Worm (Caenorhabditis elegans): Measurements from ENCODE around the gene K07H8.11.
A peak's percentile ranks its signal among the peaks of the same experiment; 100 is the strongest.

The K07H8.11 gene

ce11 chrIV:8252856-8253255 is 22.3 kb downstream of the K07H8.11 start (continued):
- peak; percentile 29; the same call in 1 of the 2 replicates for TF ChIP-seq C06A6.2 (GFP tag; conservative IDR thresholded peaks at IDR 0.05)
- peak; percentile 67; the same call in 1 of the 2 replicates for TF ChIP-seq ztf-28 (GFP tag; IDR thresholded peaks at IDR 0.05)
- peak; percentile 61; the same call in 1 of the 2 replicates for TF ChIP-seq ceh-91 (GFP tag; IDR thresholded peaks at IDR 0.05)
- TF ChIP-seq aptf-2 (GFP tag; conservative IDR thresholded peaks at IDR 0.05) = no peak
- TF ChIP-seq F22D6.2 (tag; optimal IDR thresholded peaks at IDR 0.05) = peak; percentile 53
- peak; percentile 68 for TF ChIP-seq somi-1 (GFP tag; optimal IDR thresholded peaks at IDR 0.05)
- TF ChIP-seq pbrm-1 (GFP tag; IDR thresholded peaks at IDR 0.05) = peak; percentile 79
- peak; percentile 91 for TF ChIP-seq mxl-1 (tag; optimal IDR thresholded peaks at IDR 0.05)
- TF ChIP-seq hlh-12 (tag; optimal IDR thresholded peaks at IDR 0.05) = peak; percentile 86
- peak; percentile 71 for TF ChIP-seq ceh-27 (GFP tag; optimal IDR thresholded peaks at IDR 0.05)
- TF ChIP-seq snpc-1.1 (tag; optimal IDR thresholded peaks at IDR 0.05; ENCODE audit: insufficient read depth) = peak; percentile 72
- TF ChIP-seq ZK185.1 (tag; optimal IDR thresholded peaks at IDR 0.05; ENCODE audit: poor library complexity, severe bottlenecking) = peak; percentile 78
- TF ChIP-seq nhr-90 (tag; optimal IDR thresholded peaks at IDR 0.05) = peak; percentile 96
- 0 out of 2 replicates have a peak, but pooled peaks have one; percentile 50 for TF ChIP-seq C17E4.6 (GFP tag; IDR thresholded peaks at IDR 0.05)
- TF ChIP-seq madf-3 (GFP tag; IDR thresholded peaks at IDR 0.05) = peak; percentile 81
- peak; percentile 66; the same call in 1 of the 2 replicates for TF ChIP-seq let-526 (GFP tag; IDR thresholded peaks at IDR 0.05)
- TF ChIP-seq Y67H2A.10 (GFP tag; conservative IDR thresholded peaks at IDR 0.05) = 0 out of 2 replicates have a peak, but pooled peaks have one; percentile 15
- peak; percentile 82 for TF ChIP-seq snpc-4 (GFP tag; optimal IDR thresholded peaks at IDR 0.05)
- TF ChIP-seq snpc-4 (tag; optimal IDR thresholded peaks at IDR 0.05) = peak; percentile 37 to 82 (median 66)
- TF ChIP-seq ama-1 (optimal IDR thresholded peaks at IDR 0.05) = no peak
- TF ChIP-seq ama-1 (GFP tag; optimal IDR thresholded peaks at IDR 0.05) = peak; percentile 69 to 96
- peak; percentile 69 for TF ChIP-seq snpc-3.4 (tag; optimal IDR thresholded peaks at IDR 0.05)
- TF ChIP-seq zim-3 (tag; optimal IDR thresholded peaks at IDR 0.05) = peak; percentile 97
- TF ChIP-seq F57C9.4 (tag; optimal IDR thresholded peaks at IDR 0.05) = peak; percentile 54
- peak; percentile 50; the same call in 1 of the 2 replicates for TF ChIP-seq B0336.3 (GFP tag; IDR thresholded peaks at IDR 0.05)
- no peak for TF ChIP-seq F52B5.7 (tag; optimal IDR thresholded peaks at IDR 0.05)
- TF ChIP-seq hrde-1 (tag; optimal IDR thresholded peaks at IDR 0.05; ENCODE audit: borderline replicate concordance) = peak; percentile 83
- no peak for TF ChIP-seq F39B2.1 (GFP tag; IDR thresholded peaks at IDR 0.05)
- no peak for TF ChIP-seq ztf-3 (GFP tag; optimal IDR thresholded peaks at IDR 0.05)
- TF ChIP-seq F23B12.7 (tag; optimal IDR thresholded peaks at IDR 0.05; ENCODE audit: insufficient read depth) = peak; percentile 92
- peak; percentile 60 for TF ChIP-seq lsl-1 (GFP tag; optimal IDR thresholded peaks at IDR 0.05)
- peak; percentile 7 for TF ChIP-seq efl-1 (GFP tag; optimal IDR thresholded peaks at IDR 0.05)
- TF ChIP-seq tbx-9 (tag; optimal IDR thresholded peaks at IDR 0.05; ENCODE audit: borderline replicate concordance) = peak; percentile 29
- TF ChIP-seq dpff-1 (tag; optimal IDR thresholded peaks at IDR 0.05) = peak; percentile 52
- peak; percentile 91 for TF ChIP-seq B0261.1 (tag; optimal IDR thresholded peaks at IDR 0.05)
- TF ChIP-seq hmg-1.2 (GFP tag; IDR thresholded peaks at IDR 0.05) = peak; percentile 71
- TF ChIP-seq rcor-1 (GFP tag; IDR thresholded peaks at IDR 0.05) = peak; percentile 71
- no peak for TF ChIP-seq unc-62 (GFP tag; optimal IDR thresholded peaks at IDR 0.05)
- TF ChIP-seq nhr-179 (tag; optimal IDR thresholded peaks at IDR 0.05) = peak; percentile 62
- TF ChIP-seq K11D2.4 (GFP tag; IDR thresholded peaks at IDR 0.05) = peak; percentile 56; the same call in 1 of the 2 replicates
- TF ChIP-seq Y95B8A.8 (GFP tag; IDR thresholded peaks at IDR 0.05) = peak; percentile 42; the same call in 1 of the 2 replicates
- peak; percentile 77 for TF ChIP-seq repo-1 (tag; optimal IDR thresholded peaks at IDR 0.05)
- peak; percentile 95 for TF ChIP-seq die-1 (tag; optimal IDR thresholded peaks at IDR 0.05)
- no peak; the same call in 1 of the 2 replicates for TF ChIP-seq madf-6 (GFP tag; IDR thresholded peaks at IDR 0.05)
- 0 out of 2 replicates have a peak, but pooled peaks have one; percentile 71 for TF ChIP-seq ceh-58 (GFP tag; IDR thresholded peaks at IDR 0.05)
- TF ChIP-seq ztf-18 (tag; optimal IDR thresholded peaks at IDR 0.05) = peak; percentile 80
- peak; percentile 77 for TF ChIP-seq D2030.7 (GFP tag; IDR thresholded peaks at IDR 0.05)
- no peak; the same call in 1 of the 2 replicates for TF ChIP-seq mcd-1 (GFP tag; IDR thresholded peaks at IDR 0.05)

Measured in whole organism, young adult.